Worm (Caenorhabditis elegans) whole organism, young adult: ENCODE measurements around the gene T09D3.3.

Source experiments
- B0261.1 ChIP-seq: sonication (generic microtip); optimal IDR thresholded peaks from 2 replicates; lab custom pipeline; 2016; ENCODE audit warnings: mild to moderate bottlenecking, missing genetic modification characterization, moderate library complexity, missing compliant biosample characterization
- F22D6.2 ChIP-seq: sonication (generic microtip); optimal IDR thresholded peaks from 2 replicates; lab custom pipeline; 2016; ENCODE audit warnings: mild to moderate bottlenecking, missing genetic modification characterization, missing compliant biosample characterization
- F33H1.4 ChIP-seq: fragments of 200-800 bp; sonication (Bioruptor generic); IDR thresholded peaks from 2 replicates; pipeline ENCODE4 v1.3.6; 2022; ENCODE audit warnings: missing genetic modification reagents, missing genetic modification characterization, missing compliant biosample characterization
- T26A5.8 ChIP-seq: sonication (generic microtip); optimal IDR thresholded peaks from 2 replicates; lab custom pipeline; 2016; ENCODE audit warnings: missing genetic modification characterization, missing compliant biosample characterization
- Y53F4B.3 ChIP-seq: fragments of 200-800 bp; sonication (Bioruptor generic); IDR thresholded peaks from 2 replicates; pipeline ENCODE4 v1.3.6; 2022; ENCODE audit warnings: missing genetic modification reagents, missing genetic modification characterization, missing compliant biosample characterization
- Y53G8AR.9 ChIP-seq: fragments of 200-800 bp; sonication (Bioruptor generic); conservative IDR thresholded peaks from 2 replicates; pipeline ENCODE4 v1.3.6; 2022; ENCODE audit warnings: missing genetic modification reagents, missing genetic modification characterization, missing compliant biosample characterization
- Y67H2A.10 ChIP-seq: fragments of 200-800 bp; sonication (Bioruptor generic); conservative IDR thresholded peaks from 2 replicates; pipeline ENCODE4 v1.3.6; 2022; ENCODE audit warnings: missing genetic modification reagents, missing genetic modification characterization, missing compliant biosample characterization
- Y95B8A.8 ChIP-seq: fragments of 200-800 bp; sonication (Bioruptor generic); IDR thresholded peaks from 2 replicates; pipeline ENCODE4 v1.3.6; 2022; ENCODE audit warnings: missing genetic modification reagents, missing genetic modification characterization, missing compliant biosample characterization
- akir-1 ChIP-seq: fragments of 200-800 bp; sonication (Bioruptor generic); optimal IDR thresholded peaks from 2 replicates; lab custom pipeline; 2018; ENCODE audit warnings: mild to moderate bottlenecking, missing genetic modification characterization, moderate library complexity, missing compliant biosample characterization
- atf-7 ChIP-seq: sonication (generic microtip); optimal IDR thresholded peaks from 2 replicates; lab custom pipeline; 2017; ENCODE audit warnings: mild to moderate bottlenecking, missing genetic modification characterization, missing compliant biosample characterization
- bed-2 ChIP-seq: fragments of 200-800 bp; sonication (Bioruptor generic); IDR thresholded peaks from 2 replicates; pipeline ENCODE4 v1.3.6; 2022; ENCODE audit warnings: missing genetic modification reagents, missing genetic modification characterization, missing compliant biosample characterization
- ccch-3 ChIP-seq: fragments of 200-800 bp; sonication (Bioruptor generic); optimal IDR thresholded peaks from 2 replicates; lab custom pipeline; 2018; ENCODE audit warnings: mild to moderate bottlenecking, missing genetic modification characterization, missing compliant biosample characterization
- ceh-100 ChIP-seq: fragments of 200-800 bp; sonication (Bioruptor generic); IDR thresholded peaks from 2 replicates; pipeline ENCODE4 v1.3.6; 2022; ENCODE audit warnings: missing genetic modification reagents, missing genetic modification characterization, missing compliant biosample characterization
- ceh-58 ChIP-seq: fragments of 200-800 bp; sonication (Bioruptor generic); IDR thresholded peaks from 2 replicates; pipeline ENCODE4 v1.3.6; 2022; ENCODE audit warnings: missing genetic modification characterization, missing compliant biosample characterization
- egl-18 ChIP-seq: fragments of 200-800 bp; sonication (Bioruptor generic); IDR thresholded peaks from 2 replicates; pipeline ENCODE4 v1.3.6; 2022; ENCODE audit warnings: missing genetic modification reagents, missing genetic modification characterization, missing compliant biosample characterization
- egrh-3 ChIP-seq: fragments of 200-800 bp; sonication (Bioruptor generic); IDR thresholded peaks from 2 replicates; pipeline ENCODE4 v1.3.6; 2022; ENCODE audit warnings: missing genetic modification reagents, missing genetic modification characterization, missing compliant biosample characterization
- ets-4 ChIP-seq: fragments of 200-800 bp; sonication (Bioruptor generic); optimal IDR thresholded peaks from 2 replicates; lab custom pipeline; 2018; ENCODE audit warnings: mild to moderate bottlenecking, missing genetic modification characterization, missing compliant biosample characterization
- fkh-3 ChIP-seq: sonication (generic microtip); optimal IDR thresholded peaks from 2 replicates; lab custom pipeline; 2016; ENCODE audit warnings: mild to moderate bottlenecking, missing genetic modification characterization, missing compliant biosample characterization
- gei-17 ChIP-seq: fragments of 200-800 bp; sonication (Bioruptor generic); optimal IDR thresholded peaks from 2 replicates; lab custom pipeline; 2018; ENCODE audit warnings: mild to moderate bottlenecking, missing genetic modification characterization, missing compliant biosample characterization
- him-1 ChIP-seq: sonication (generic microtip); optimal IDR thresholded peaks from 2 replicates; lab custom pipeline; 2016; ENCODE audit warnings: missing genotype, missing genetic modification reagents, missing genetic modification characterization, missing compliant biosample characterization
- hmg-1.2 ChIP-seq: fragments of 200-800 bp; sonication (Bioruptor generic); IDR thresholded peaks from 2 replicates; pipeline ENCODE4 v1.3.6; 2022; ENCODE audit warnings: missing genetic modification reagents, missing genetic modification characterization, missing compliant biosample characterization
- let-526 ChIP-seq: fragments of 200-800 bp; sonication (Bioruptor generic); IDR thresholded peaks from 2 replicates; pipeline ENCODE4 v1.3.6; 2022; ENCODE audit warnings: missing genetic modification reagents, missing genetic modification characterization, missing compliant biosample characterization
- let-607 ChIP-seq, 2 experiments: fragments of 200-800 bp in 1 of 2; sonication (Bioruptor generic) in 1 of 2; sonication (generic microtip) in 1 of 2; optimal IDR thresholded peaks; 2 replicates each; lab custom pipeline; 2016 to 2018; ENCODE audit warnings: mild to moderate bottlenecking in 2 of 2, missing compliant biosample characterization in 2 of 2, missing genetic modification characterization in 2 of 2, moderate library complexity in 2 of 2, missing genotype in 1 of 2
- lin-26 ChIP-seq: fragments of 200-800 bp; sonication (Bioruptor generic); IDR thresholded peaks from 2 replicates; pipeline ENCODE4 v1.3.6; 2022; ENCODE audit warnings: missing genetic modification reagents, missing genetic modification characterization, missing compliant biosample characterization
- lin-40 ChIP-seq: sonication (generic microtip); optimal IDR thresholded peaks from 2 replicates; lab custom pipeline; 2016; ENCODE audit warnings: missing genetic modification characterization, mild to moderate bottlenecking, missing compliant biosample characterization, missing genotype, missing genetic modification reagents
- lsy-27 ChIP-seq: sonication (generic microtip); optimal IDR thresholded peaks from 2 replicates; lab custom pipeline; 2017; ENCODE audit warnings: missing genetic modification characterization, mild to moderate bottlenecking, missing compliant biosample characterization, antibody characterized with exemption, missing genotype, borderline replicate concordance; ENCODE audit not compliant: insufficient read depth
- madf-6 ChIP-seq: fragments of 200-800 bp; sonication (Bioruptor generic); IDR thresholded peaks from 2 replicates; pipeline ENCODE4 v1.3.6; 2022; ENCODE audit warnings: missing genetic modification reagents, missing genetic modification characterization, missing compliant biosample characterization
- mcd-1 ChIP-seq: fragments of 200-800 bp; sonication (Bioruptor generic); IDR thresholded peaks from 2 replicates; pipeline ENCODE4 v1.3.6; 2022; ENCODE audit warnings: missing genetic modification reagents, missing genetic modification characterization, missing compliant biosample characterization
- mxl-1 ChIP-seq: sonication (generic microtip); optimal IDR thresholded peaks from 2 replicates; lab custom pipeline; 2016; ENCODE audit warnings: missing genetic modification characterization, missing compliant biosample characterization
- nfya-1 ChIP-seq: sonication (generic microtip); optimal IDR thresholded peaks from 2 replicates; lab custom pipeline; 2017; ENCODE audit warnings: antibody characterized with exemption, missing compliant biosample characterization, missing genetic modification characterization, borderline replicate concordance; ENCODE audit not compliant: insufficient read depth
- nfyb-1 ChIP-seq: fragments of 200-800 bp; sonication (Bioruptor generic); IDR thresholded peaks from 2 replicates; pipeline ENCODE4 v1.3.6; 2022; ENCODE audit warnings: missing genetic modification reagents, missing genetic modification characterization, missing compliant biosample characterization
- nhr-80 ChIP-seq: sonication (generic microtip); optimal IDR thresholded peaks from 2 replicates; lab custom pipeline; 2016; ENCODE audit warnings: missing genetic modification characterization, missing compliant biosample characterization
- nhr-90 ChIP-seq: sonication (generic microtip); optimal IDR thresholded peaks from 2 replicates; lab custom pipeline; 2016; ENCODE audit warnings: missing genotype, mild to moderate bottlenecking, missing genetic modification characterization, missing compliant biosample characterization
- rec-8 ChIP-seq, 2 experiments: sonication (generic microtip); optimal IDR thresholded peaks; 2 replicates each; lab custom pipeline; 2016; ENCODE audit warnings: mild to moderate bottlenecking in 2 of 2, missing genetic modification characterization in 2 of 2, missing genetic modification reagents in 2 of 2, missing genotype in 2 of 2, missing biosample characterization in 1 of 2, missing compliant biosample characterization in 1 of 2, moderate library complexity in 1 of 2
- rpc-1 ChIP-seq, 2 experiments: fragments of 150-350 bp in 1 of 2; sonication (generic microtip) in 1 of 2; optimal IDR thresholded peaks; 2 replicates each; lab custom pipeline; 2014 to 2018; ENCODE audit warnings: missing biosample characterization in 1 of 2, missing genetic modification characterization in 1 of 2, missing genetic modification reagents in 1 of 2, missing genotype in 1 of 2
- snpc-1.1 ChIP-seq: sonication (generic microtip); optimal IDR thresholded peaks from 2 replicates; lab custom pipeline; 2017; ENCODE audit warnings: missing genetic modification characterization, mild to moderate bottlenecking, missing compliant biosample characterization, antibody characterized with exemption, moderate library complexity, missing genotype, missing genetic modification reagents; ENCODE audit not compliant: insufficient read depth
- snpc-3.4 ChIP-seq: sonication (generic microtip); optimal IDR thresholded peaks from 2 replicates; lab custom pipeline; 2017; ENCODE audit warnings: missing genetic modification characterization, mild to moderate bottlenecking, missing compliant biosample characterization, antibody characterized with exemption, moderate library complexity, missing genotype, missing genetic modification reagents
- tbx-9 ChIP-seq: sonication (generic microtip); optimal IDR thresholded peaks from 2 replicates; lab custom pipeline; 2016; ENCODE audit warnings: borderline replicate concordance, missing genetic modification characterization, inconsistent platforms, missing compliant biosample characterization
- tlf-1 ChIP-seq: fragments of 200-800 bp; sonication (Bioruptor generic); optimal IDR thresholded peaks from 2 replicates; lab custom pipeline; 2018; ENCODE audit warnings: mild to moderate bottlenecking, missing genetic modification characterization, missing compliant biosample characterization
- unc-130 ChIP-seq: sonication (generic microtip); optimal IDR thresholded peaks from 2 replicates; lab custom pipeline; 2016; ENCODE audit warnings: missing genetic modification reagents, missing genetic modification characterization, missing compliant biosample characterization
- ztf-18 ChIP-seq: sonication (generic microtip); optimal IDR thresholded peaks from 2 replicates; lab custom pipeline; 2016; ENCODE audit warnings: missing genotype, mild to moderate bottlenecking, missing genetic modification characterization, missing compliant biosample characterization
- ztf-22 ChIP-seq: fragments of 200-800 bp; sonication (Bioruptor generic); optimal IDR thresholded peaks from 2 replicates; lab custom pipeline; 2018; ENCODE audit warnings: mild to moderate bottlenecking, missing genetic modification characterization, moderate library complexity, missing compliant biosample characterization
- ztf-6 ChIP-seq: fragments of 200-800 bp; sonication (Bioruptor generic); IDR thresholded peaks from 2 replicates; pipeline ENCODE4 v1.3.6; 2022; ENCODE audit warnings: missing genetic modification reagents, missing genetic modification characterization, missing compliant biosample characterization

Gene T09D3.3

ce11 chrV:5349471-5349870 lies at the start of gene T09D3.3:
T09D3.3 (minus strand) TSS chrV:5349571.
- TF ChIP-seq egrh-3 (GFP tag; lab: Robert Waterston, UW), result no peak
- TF ChIP-seq B0261.1 (tag; lab: Kevin White, UChicago), result no peak
- TF ChIP-seq T26A5.8 (tag; lab: Kevin White, UChicago), result no peak
- no peak for TF ChIP-seq rpc-1 (optimal IDR thresholded peaks at IDR 0.05; lab: Kevin White, UChicago)
- no peak for TF ChIP-seq rpc-1 (tag; optimal IDR thresholded peaks at IDR 0.05; lab: Kevin White, UChicago)
- TF ChIP-seq egl-18 (GFP tag; lab: Robert Waterston, UW), result no peak
- no peak for TF ChIP-seq ccch-3
- no peak for TF ChIP-seq F33H1.4 (GFP tag; lab: Robert Waterston, UW)
- TF ChIP-seq ztf-6 (GFP tag; lab: Robert Waterston, UW), result no peak
- no peak for TF ChIP-seq atf-7 (tag; lab: Kevin White, UChicago)
- TF ChIP-seq ztf-22, result no peak
- no peak for TF ChIP-seq bed-2 (GFP tag; lab: Robert Waterston, UW)
- no peak for TF ChIP-seq lin-40 (tag; lab: Kevin White, UChicago)
- TF ChIP-seq him-1 (tag; lab: Kevin White, UChicago), result no peak
- no peak for TF ChIP-seq mxl-1 (tag; lab: Kevin White, UChicago)
- no peak for TF ChIP-seq Y53G8AR.9 (GFP tag; lab: Robert Waterston, UW)
- no peak for TF ChIP-seq let-526 (GFP tag; lab: Robert Waterston, UW)
- TF ChIP-seq tbx-9 (tag; lab: Kevin White, UChicago), result no peak
- no peak for TF ChIP-seq hmg-1.2

DNA sequence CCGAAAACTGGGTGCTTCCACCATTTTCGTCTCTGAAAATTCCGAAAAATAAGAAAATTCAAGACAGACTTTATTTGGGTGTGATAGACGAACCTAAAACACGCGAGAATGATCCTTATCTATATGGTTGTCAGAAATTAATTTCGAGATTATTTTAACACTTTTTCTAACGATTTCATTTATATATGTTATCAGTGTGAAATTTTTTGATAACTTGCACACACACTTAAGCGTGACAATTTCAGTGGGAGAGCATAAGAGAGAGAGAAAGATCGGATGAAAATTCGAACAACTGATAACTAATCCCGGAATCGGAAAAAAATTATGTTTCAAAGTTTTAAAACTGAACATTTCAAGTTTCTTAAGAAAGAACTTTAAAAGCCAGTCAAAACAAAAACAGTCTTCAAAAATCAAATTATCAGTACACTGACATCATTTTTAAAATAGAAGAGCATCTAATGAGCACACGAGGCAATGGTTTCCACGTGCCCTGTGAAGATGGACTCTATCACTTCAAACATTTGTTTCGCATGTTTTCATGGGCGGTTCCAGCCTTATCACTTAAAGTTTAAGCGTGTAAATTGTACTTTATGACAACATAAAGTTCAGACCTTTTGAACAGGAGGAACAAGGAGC lies 43.7 kb upstream of the T09D3.3 start, which contains the start of gene C35A11.4:
C35A11.4 (minus strand) TSS at position 156 of the 636 bp plus-strand sequence.
- TF ChIP-seq nfyb-1 (GFP tag; lab: Robert Waterston, UW) (0 out of 2 replicates have a peak, but pooled peaks have one; percentile 45), Y67H2A.10 (GFP tag; lab: Robert Waterston, UW) (no peak), F22D6.2 (no peak), ets-4 (GFP tag; lab: Kevin White, UChicago) (peak; percentile 55), gei-17 (GFP tag; lab: Kevin White, UChicago) (no peak), lin-40 (tag; lab: Kevin White, UChicago) (no peak), lsy-27 (tag; lab: Kevin White, UChicago) (no peak), ceh-58 (GFP tag; lab: Robert Waterston, UW) (no peak), nhr-90 (tag; lab: Kevin White, UChicago) (peak; percentile 3), egrh-3 (GFP tag; lab: Robert Waterston, UW) (no peak), unc-130 (GFP tag; lab: Kevin White, UChicago) (no peak), rec-8 (tag; optimal IDR thresholded peaks at IDR 0.05; lab: Kevin White, UChicago) (no peak), snpc-1.1 (tag; lab: Kevin White, UChicago) (no peak), Y95B8A.8 (GFP tag; lab: Robert Waterston, UW) (no peak), lin-26 (GFP tag; lab: Robert Waterston, UW) (no peak), nfya-1 (tag; lab: Kevin White, UChicago) (no peak), mcd-1 (no peak), ceh-100 (GFP tag; lab: Robert Waterston, UW) (no peak), tlf-1 (GFP tag; lab: Kevin White, UChicago) (no peak), let-607 (tag; optimal IDR thresholded peaks at IDR 0.05; lab: Kevin White, UChicago) (peak in 1 of 2 experiments; percentile 3), fkh-3 (tag; lab: Kevin White, UChicago) (no peak), Y53G8AR.9 (GFP tag; lab: Robert Waterston, UW) (no peak), ztf-18 (tag; lab: Kevin White, UChicago) (no peak), tbx-9 (tag; lab: Kevin White, UChicago) (no peak), snpc-3.4 (no peak), akir-1 (GFP tag; lab: Kevin White, UChicago) (no peak), Y53F4B.3 (GFP tag; lab: Robert Waterston, UW) (no peak), madf-6 (no peak), nhr-80 (peak; percentile 81)
- TF ChIP-seq, all 124 proteins: peak for 5
